Fruit fly (Drosophila melanogaster) whole organism, embryonic: ENCODE measurements around the gene CG5355.
A peak's percentile ranks its signal among the peaks of the same experiment; 100 is the strongest.

Experiments used
- CG11723 ChIP-seq: fragments of 200-800 bp; sonication (Bioruptor generic); optimal IDR thresholded peaks from 2 replicates; lab custom pipeline; 2017; ENCODE audit warnings: missing biosample characterization, mild to moderate bottlenecking, missing genetic modification characterization
- CG12104 ChIP-seq: fragments of 200-800 bp; sonication (Bioruptor generic); optimal IDR thresholded peaks from 3 replicates; lab custom pipeline; 2016; ENCODE audit warnings: missing biosample characterization, missing genetic modification characterization
- CG14860 ChIP-seq: fragments of 200-800 bp; sonication (Bioruptor generic); IDR thresholded peaks from 3 replicates; pipeline ENCODE4 v1.3.6; 2022; ENCODE audit warnings: missing biosample characterization, missing genetic modification characterization; ENCODE audit not compliant: partially characterized antibody
- CG15073 ChIP-seq: fragments of 200-800 bp; sonication (Bioruptor generic); optimal IDR thresholded peaks from 2 replicates; lab custom pipeline; 2016; ENCODE audit warnings: missing biosample characterization, missing genetic modification characterization
- CG16813 ChIP-seq: fragments of 200-800 bp; sonication (Bioruptor generic); IDR thresholded peaks from 3 replicates; pipeline ENCODE4 v1.3.6; 2022; ENCODE audit warnings: missing biosample characterization, missing genetic modification characterization; ENCODE audit not compliant: partially characterized antibody
- CG16863 ChIP-seq: fragments of 200-800 bp; sonication (Bioruptor generic); optimal IDR thresholded peaks from 3 replicates; lab custom pipeline; 2016; ENCODE audit warnings: missing biosample characterization, missing genetic modification characterization
- CG17328 ChIP-seq: fragments of 200-800 bp; sonication (Bioruptor generic); IDR thresholded peaks from 2 replicates; pipeline ENCODE4 v1.3.6; 2022; ENCODE audit warnings: missing biosample characterization, missing genetic modification characterization
- CG17359 ChIP-seq: fragments of 200-800 bp; sonication (Bioruptor generic); optimal IDR thresholded peaks from 3 replicates; lab custom pipeline; 2018; ENCODE audit warnings: missing biosample characterization, mild to moderate bottlenecking, missing genetic modification characterization, moderate library complexity
- CG1792 ChIP-seq: fragments of 200-800 bp; sonication (Bioruptor generic); optimal IDR thresholded peaks from 2 replicates; lab custom pipeline; 2016; ENCODE audit warnings: missing biosample characterization, missing genetic modification characterization
- CG2202 ChIP-seq: fragments of 200-800 bp; sonication (Bioruptor generic); optimal IDR thresholded peaks from 2 replicates; lab custom pipeline; 2018; ENCODE audit warnings: missing biosample characterization, mild to moderate bottlenecking, missing genetic modification characterization
- CG30020 ChIP-seq: fragments of 200-800 bp; optimal IDR thresholded peaks from 2 replicates; lab custom pipeline; 2019; ENCODE audit warnings: missing biosample characterization, mild to moderate bottlenecking, missing genetic modification characterization, moderate library complexity
- CG3065 ChIP-seq: fragments of 200-800 bp; sonication (Bioruptor generic); optimal IDR thresholded peaks from 2 replicates; lab custom pipeline; 2016; ENCODE audit warnings: missing biosample characterization, missing genetic modification characterization
- CG3163 ChIP-seq: fragments of 200-800 bp; sonication (Bioruptor generic); optimal IDR thresholded peaks from 3 replicates; lab custom pipeline; 2016; ENCODE audit warnings: missing biosample characterization, missing genetic modification characterization
- CG4360 ChIP-seq: fragments of 200-800 bp; sonication (Bioruptor generic); IDR thresholded peaks from 2 replicates; pipeline ENCODE4 v1.3.6; 2022; ENCODE audit warnings: missing biosample characterization, missing genetic modification characterization
- CG9727 ChIP-seq: fragments of 200-800 bp; sonication (Bioruptor generic); optimal IDR thresholded peaks from 3 replicates; lab custom pipeline; 2017; ENCODE audit warnings: missing biosample characterization, mild to moderate bottlenecking, missing genetic modification characterization
- Camta ChIP-seq: fragments of 200-800 bp; sonication (Bioruptor generic); optimal IDR thresholded peaks from 2 replicates; lab custom pipeline; 2016; ENCODE audit warnings: missing biosample characterization, missing genetic modification characterization
- CrebB ChIP-seq: fragments of 200-800 bp; sonication (Bioruptor generic); optimal IDR thresholded peaks from 3 replicates; lab custom pipeline; 2018; ENCODE audit warnings: missing biosample characterization, mild to moderate bottlenecking, missing genetic modification characterization
- ERR ChIP-seq: fragments of 200-800 bp; sonication (Bioruptor generic); optimal IDR thresholded peaks from 2 replicates; lab custom pipeline; 2016; ENCODE audit warnings: missing biosample characterization, missing genetic modification characterization
- Ets97D ChIP-seq: fragments of 200-800 bp; sonication (Bioruptor generic); optimal IDR thresholded peaks from 3 replicates; lab custom pipeline; 2016; ENCODE audit warnings: missing biosample characterization, missing genetic modification characterization
- HLH54F ChIP-seq: fragments of 200-800 bp; sonication (Bioruptor generic); optimal IDR thresholded peaks from 3 replicates; lab custom pipeline; 2016; ENCODE audit warnings: missing biosample characterization, missing genetic modification characterization
- Hr78 ChIP-seq, 2 experiments: fragments of 200-800 bp in 1 of 2; fragments of >200 bp in 1 of 2; sonication (Bioruptor generic) in 1 of 2; optimal IDR thresholded peaks; 2 replicates each; lab custom pipeline; 2017 to 2019; ENCODE audit warnings: missing biosample characterization in 2 of 2, missing genetic modification characterization in 2 of 2, mild to moderate bottlenecking in 1 of 2, moderate library complexity in 1 of 2
- Max ChIP-seq: fragments of 200-800 bp; sonication (Bioruptor generic); optimal IDR thresholded peaks from 2 replicates; lab custom pipeline; 2016; ENCODE audit warnings: missing biosample characterization, mild to moderate bottlenecking, missing genetic modification characterization
- Nf-YA ChIP-seq: fragments of 200-800 bp; sonication (Bioruptor generic); IDR thresholded peaks from 2 replicates; pipeline ENCODE4 v1.3.6; 2022; ENCODE audit warnings: missing biosample characterization, missing genetic modification characterization
- Pdp1 ChIP-seq, 2 experiments: fragments of 200-800 bp; sonication (Bioruptor generic); optimal IDR thresholded peaks; 3 replicates each; lab custom pipeline; 2016; ENCODE audit warnings: missing biosample characterization in 2 of 2, missing genetic modification characterization in 2 of 2, mild to moderate bottlenecking in 1 of 2, moderate library complexity in 1 of 2
- Scr ChIP-seq: fragments of 200-800 bp; sonication (Bioruptor generic); IDR thresholded peaks from 2 replicates; pipeline ENCODE4 v1.3.6; 2022; ENCODE audit warnings: missing biosample characterization, missing genetic modification characterization; ENCODE audit not compliant: partially characterized antibody
- ato ChIP-seq: fragments of 200-800 bp; sonication (Bioruptor generic); IDR thresholded peaks from 2 replicates; pipeline ENCODE4 v1.3.6; 2022; ENCODE audit warnings: missing biosample characterization, missing genetic modification characterization; ENCODE audit not compliant: partially characterized antibody
- bcd ChIP-seq: fragments of 200-800 bp; sonication (Bioruptor generic); optimal IDR thresholded peaks from 2 replicates; lab custom pipeline; 2017; ENCODE audit warnings: missing biosample characterization, mild to moderate bottlenecking, missing genetic modification characterization
- br ChIP-seq: fragments of >200 bp; optimal IDR thresholded peaks from 2 replicates; lab custom pipeline; 2017
- bsh ChIP-seq, 2 experiments: fragments of 200-800 bp; sonication (Bioruptor generic); optimal IDR thresholded peaks; 2 replicates each; lab custom pipeline; 2017 to 2018; ENCODE audit warnings: mild to moderate bottlenecking in 2 of 2, missing biosample characterization in 2 of 2, missing genetic modification characterization in 2 of 2, moderate library complexity in 1 of 2
- chif ChIP-seq, 2 experiments: fragments of 200-800 bp; sonication (Bioruptor generic); optimal IDR thresholded peaks; 3 replicates each; lab custom pipeline; 2016; ENCODE audit warnings: missing biosample characterization in 2 of 2, missing genetic modification characterization in 2 of 2
- crc ChIP-seq: fragments of 200-800 bp; sonication (Bioruptor generic); optimal IDR thresholded peaks from 2 replicates; lab custom pipeline; 2016; ENCODE audit warnings: missing biosample characterization, missing genetic modification characterization
- cwo ChIP-seq: fragments of 200-800 bp; sonication (Bioruptor generic); optimal IDR thresholded peaks from 3 replicates; lab custom pipeline; 2017; ENCODE audit warnings: missing biosample characterization, missing genetic modification characterization, mild to moderate bottlenecking, moderate library complexity, missing genetic modification reagents
- dati ChIP-seq: fragments of 200-800 bp; sonication (Bioruptor generic); IDR thresholded peaks from 2 replicates; pipeline ENCODE4 v1.3.6; 2022; ENCODE audit warnings: missing biosample characterization, missing genetic modification characterization
- dmrt99B ChIP-seq: fragments of 200-800 bp; sonication (Bioruptor generic); optimal IDR thresholded peaks from 2 replicates; lab custom pipeline; 2018; ENCODE audit warnings: missing biosample characterization, mild to moderate bottlenecking, missing genetic modification characterization, moderate library complexity
- fu2 ChIP-seq: fragments of 200-800 bp; sonication (Bioruptor generic); optimal IDR thresholded peaks from 2 replicates; lab custom pipeline; 2016; ENCODE audit warnings: missing biosample characterization, missing genetic modification characterization
- gsb-n ChIP-seq: fragments of 200-800 bp; sonication (Bioruptor generic); optimal IDR thresholded peaks from 3 replicates; lab custom pipeline; 2018; ENCODE audit warnings: missing biosample characterization, mild to moderate bottlenecking, missing genetic modification characterization
- her ChIP-seq: fragments of 200-800 bp; sonication (Bioruptor generic); optimal IDR thresholded peaks from 2 replicates; lab custom pipeline; 2016; ENCODE audit warnings: missing biosample characterization, missing genetic modification characterization
- inv ChIP-seq: fragments of 200-800 bp; sonication (Bioruptor generic); IDR thresholded peaks from 2 replicates; pipeline ENCODE4 v1.3.6; 2022; ENCODE audit warnings: missing biosample characterization, missing genetic modification characterization; ENCODE audit not compliant: partially characterized antibody
- maf-S ChIP-seq: fragments of 200-800 bp; sonication (Bioruptor generic); optimal IDR thresholded peaks from 2 replicates; lab custom pipeline; 2016; ENCODE audit warnings: missing biosample characterization, missing genetic modification characterization
- pnt ChIP-seq: fragments of 200-800 bp; sonication (Bioruptor generic); optimal IDR thresholded peaks from 3 replicates; lab custom pipeline; 2016; ENCODE audit warnings: missing biosample characterization, missing genetic modification characterization
- ro ChIP-seq: fragments of 200-800 bp; sonication (Bioruptor generic); IDR thresholded peaks from 2 replicates; pipeline ENCODE4 v1.3.6; 2022; ENCODE audit warnings: missing biosample characterization, missing genetic modification characterization
- salm ChIP-seq: fragments of 200-800 bp; sonication (Bioruptor generic); optimal IDR thresholded peaks from 2 replicates; lab custom pipeline; 2018; ENCODE audit warnings: missing biosample characterization, mild to moderate bottlenecking, missing genetic modification characterization
- sim ChIP-seq: fragments of 200-800 bp; sonication (Bioruptor generic); IDR thresholded peaks from 2 replicates; pipeline ENCODE4 v1.3.6; 2022; ENCODE audit warnings: missing biosample characterization, missing genetic modification characterization
- trem ChIP-seq: fragments of 200-800 bp; optimal IDR thresholded peaks from 3 replicates; lab custom pipeline; 2019; ENCODE audit warnings: missing biosample characterization, mild to moderate bottlenecking, missing genetic modification characterization, moderate library complexity
- ttk ChIP-seq: fragments of 200-800 bp; sonication (Bioruptor generic); IDR thresholded peaks from 2 replicates; pipeline ENCODE4 v2.1.2; 2022; ENCODE audit warnings: missing biosample characterization, missing genetic modification characterization
- tup ChIP-seq: fragments of 200-800 bp; sonication (Bioruptor generic); optimal IDR thresholded peaks from 2 replicates; lab custom pipeline; 2016; ENCODE audit warnings: missing biosample characterization, mild to moderate bottlenecking, missing genetic modification characterization, moderate library complexity
- usp ChIP-seq: fragments of >200 bp; optimal IDR thresholded peaks from 2 replicates; lab custom pipeline; 2017; ENCODE audit warnings: missing biosample characterization, missing genetic modification characterization
- vnd ChIP-seq: fragments of 200-800 bp; sonication (Bioruptor generic); IDR thresholded peaks from 3 replicates; pipeline ENCODE4 v1.3.6; 2022; ENCODE audit warnings: missing biosample characterization, missing genetic modification characterization; ENCODE audit not compliant: partially characterized antibody
- zen ChIP-seq: fragments of 200-800 bp; sonication (Bioruptor generic); optimal IDR thresholded peaks from 3 replicates; lab custom pipeline; 2018; ENCODE audit warnings: missing biosample characterization, mild to moderate bottlenecking, missing genetic modification characterization, moderate library complexity
- zfh1 ChIP-seq: fragments of 200-800 bp; sonication (Bioruptor generic); IDR thresholded peaks from 3 replicates; pipeline ENCODE4 v1.3.6; 2022; ENCODE audit warnings: missing biosample characterization, missing genetic modification characterization

The CG5355 gene

DNA sequence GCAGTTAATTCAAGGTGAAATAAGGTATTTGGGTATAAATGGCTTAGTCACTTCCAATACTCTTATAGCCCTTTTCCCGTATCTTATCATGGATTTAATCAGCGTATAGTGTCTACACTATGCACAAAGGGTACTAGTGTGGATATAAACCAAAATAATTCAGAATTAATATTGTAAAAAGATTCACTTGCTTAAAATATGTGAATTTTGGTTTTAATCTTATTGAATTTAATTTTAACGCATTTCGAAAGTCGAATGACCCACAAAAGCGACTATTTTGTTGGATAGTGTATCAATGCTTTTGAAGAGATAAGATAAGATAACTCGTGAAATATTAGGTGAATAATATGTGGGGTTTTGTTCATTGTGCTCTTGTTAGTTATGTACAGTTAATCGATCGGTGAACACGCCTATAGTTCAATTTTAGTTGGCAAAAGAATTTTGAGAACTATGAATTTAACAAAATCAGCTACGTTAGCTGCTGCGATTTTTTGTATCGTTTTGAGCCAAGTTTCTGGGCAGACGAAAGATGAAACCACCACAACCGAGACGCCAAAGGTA, 31.3 kb downstream of the CG5355 start, which contains the start of gene CG5096 (continued):
- TF ChIP-seq cwo (GFP tag; lab: Kevin White, UChicago) (peak; percentile 92), Hr78 (GFP tag; optimal IDR thresholded peaks at IDR 0.05; lab: Kevin White, UChicago) (no peak), gsb-n (peak; percentile 72), Max (peak; percentile 70), bsh (GFP tag; optimal IDR thresholded peaks at IDR 0.05; lab: Kevin White, UChicago) (peak in 1 of 2 experiments; percentile 90), zfh1 (GFP tag; lab: Robert Waterston, UW) (peak; percentile 87), Ets97D (GFP tag; lab: Kevin White, UChicago) (peak; percentile 50), HLH54F (GFP tag; lab: Kevin White, UChicago) (peak; percentile 76), br (lab: Kevin White, UChicago) (no peak), CG2202 (peak; percentile 47), crc (GFP tag; lab: Kevin White, UChicago) (peak; percentile 79), ato (no peak), CG3065 (GFP tag; lab: Kevin White, UChicago) (peak; percentile 32), CG15073 (GFP tag; lab: Kevin White, UChicago) (peak; percentile 16), CG17328 (GFP tag; lab: Robert Waterston, UW) (peak; percentile 83), vnd (GFP tag; lab: Robert Waterston, UW) (no peak), CG11723 (GFP tag; lab: Kevin White, UChicago) (peak; percentile 70), fu2 (peak; percentile 68), bcd (GFP tag; lab: Kevin White, UChicago) (peak; percentile 79), CG9727 (GFP tag; lab: Kevin White, UChicago) (peak; percentile 79), tup (GFP tag; lab: Kevin White, UChicago) (peak; percentile 59), maf-S (GFP tag; lab: Kevin White, UChicago) (peak; percentile 67), CG16813 (no peak), ERR (peak; percentile 77), sim (GFP tag; lab: Robert Waterston, UW) (peak; percentile 70; the same call in 1 of the 2 replicates), ttk (GFP tag; lab: Robert Waterston, UW) (peak; percentile 82; the same call in 1 of the 2 replicates), usp (GFP tag; lab: Kevin White, UChicago) (no peak), CG12104 (peak; percentile 66), CG3163 (GFP tag; lab: Kevin White, UChicago) (peak; percentile 46), CG1792 (peak; percentile 78), ro (GFP tag; lab: Robert Waterston, UW) (peak; percentile 39; the same call in 1 of the 2 replicates), zen (tag; lab: Kevin White, UChicago) (peak; percentile 66), CrebB (tag; lab: Kevin White, UChicago) (peak; percentile 89), Pdp1 (GFP tag; optimal IDR thresholded peaks at IDR 0.05; lab: Kevin White, UChicago) (peak; percentile 78 to 79), dmrt99B (tag; lab: Kevin White, UChicago) (peak; percentile 92), chif (GFP tag; optimal IDR thresholded peaks at IDR 0.05; lab: Kevin White, UChicago) (peak; percentile 62 to 64), CG17359 (tag; lab: Kevin White, UChicago) (peak; percentile 94), trem (tag; lab: Kevin White, UChicago) (peak; percentile 75), CG4360 (GFP tag; lab: Robert Waterston, UW) (peak; percentile 62), salm (tag; lab: Kevin White, UChicago) (peak; percentile 87), dati (GFP tag; lab: Robert Waterston, UW) (peak; percentile 63; the same call in 1 of the 2 replicates), pnt (GFP tag; lab: Kevin White, UChicago) (peak; percentile 71), Nf-YA (GFP tag; lab: Robert Waterston, UW) (peak; percentile 76), Camta (GFP tag; lab: Kevin White, UChicago) (peak; percentile 78), CG16863 (GFP tag; lab: Kevin White, UChicago) (peak; percentile 71), CG14860 (GFP tag; lab: Robert Waterston, UW) (no peak), her (peak; percentile 82), Scr (no peak), inv (no peak), CG30020 (tag; lab: Kevin White, UChicago) (peak; percentile 46)
